Worm (Caenorhabditis elegans) whole organism, L4/young adult: ENCODE data around the gene C04E6.12.

Source experiments
- W03F9.2 ChIP-seq: fragments of 150-350 bp; optimal IDR thresholded peaks from 2 replicates; lab custom pipeline; 2014; ENCODE audit warnings: missing biosample characterization, missing genetic modification characterization
- dao-5 ChIP-seq: sonication (generic microtip); optimal IDR thresholded peaks from 2 replicates; lab custom pipeline; 2016; ENCODE audit warnings: missing genotype, missing genetic modification characterization, moderate library complexity, missing compliant biosample characterization
- him-1 ChIP-seq: sonication (generic microtip); optimal IDR thresholded peaks from 2 replicates; lab custom pipeline; 2016; ENCODE audit warnings: missing genotype, missing genetic modification reagents, missing genetic modification characterization, missing compliant biosample characterization

The C04E6.12 gene

ce11 chrV:5919887-5920286, at the start of gene C04E6.12:
Gene C04E6.12, minus strand, starts transcription at chrV:5919987.
- TF ChIP-seq him-1 (tag; lab: Kevin White, UChicago) (no peak), W03F9.2 (tag; lab: Kevin White, UChicago) (no peak), dao-5 (tag; lab: Kevin White, UChicago) (no peak)

- TF ChIP-seq dao-5 (tag; lab: Kevin White, UChicago), result no peak
- no peak for TF ChIP-seq him-1 (tag; lab: Kevin White, UChicago)
Measured at ce11 chrV:5964658-5965178, 44.9 kb upstream of the C04E6.12 start.

ce11 chrV:5963696-5964095, 43.9 kb upstream of the C04E6.12 start, which contains the start of gene pcm-1:
Gene pcm-1, minus strand, starts transcription at chrV:5963882.
- no peak for TF ChIP-seq W03F9.2 (tag; lab: Kevin White, UChicago)
- no peak for TF ChIP-seq him-1 (tag; lab: Kevin White, UChicago)
- TF ChIP-seq dao-5 (tag; lab: Kevin White, UChicago), result no peak

- TF ChIP-seq dao-5 (tag; lab: Kevin White, UChicago) (no peak), W03F9.2 (tag; lab: Kevin White, UChicago) (no peak)
Measured at ce11 chrV:5963092-5963491, 43.3 kb upstream of the C04E6.12 start.

- TF ChIP-seq him-1 (tag; lab: Kevin White, UChicago), result no peak
- no peak for TF ChIP-seq dao-5 (tag; lab: Kevin White, UChicago)
- no peak for TF ChIP-seq W03F9.2 (tag; lab: Kevin White, UChicago)
Measured at ce11 chrV:5961516-5961915, 41.7 kb upstream of the C04E6.12 start, which contains the start of gene mcp-1. Gene mcp-1, plus strand, starts transcription at chrV:5961807.

- TF ChIP-seq dao-5 (tag; lab: Kevin White, UChicago) (no peak), W03F9.2 (tag; lab: Kevin White, UChicago) (no peak), him-1 (tag; lab: Kevin White, UChicago) (no peak)
Measured at ce11 chrV:5955627-5956026, 35.8 kb upstream of the C04E6.12 start.

ce11 chrV:5954747-5955146, 35.0 kb upstream of the C04E6.12 start, which contains the start of gene M03F8.6:
Gene M03F8.6, minus strand, starts transcription at chrV:5954847.
- TF ChIP-seq dao-5 (tag; lab: Kevin White, UChicago) (no peak), W03F9.2 (tag; lab: Kevin White, UChicago) (no peak), him-1 (tag; lab: Kevin White, UChicago) (no peak)

ce11 chrV:5953086-5953485, 33.3 kb upstream of the C04E6.12 start:
- TF ChIP-seq W03F9.2 (tag; lab: Kevin White, UChicago), result no peak
- no peak for TF ChIP-seq dao-5 (tag; lab: Kevin White, UChicago)
- no peak for TF ChIP-seq him-1 (tag; lab: Kevin White, UChicago)

ce11 chrV:5951133-5951532, 31.3 kb upstream of the C04E6.12 start, which contains the start of gene M03F8.1:
Gene M03F8.1, plus strand, starts transcription at chrV:5951433.
- TF ChIP-seq dao-5 (tag; lab: Kevin White, UChicago) (no peak), W03F9.2 (tag; lab: Kevin White, UChicago) (no peak), him-1 (tag; lab: Kevin White, UChicago) (no peak)

- no peak for TF ChIP-seq W03F9.2 (tag; lab: Kevin White, UChicago)
- TF ChIP-seq dao-5 (tag; lab: Kevin White, UChicago), result no peak
- TF ChIP-seq him-1 (tag; lab: Kevin White, UChicago), result no peak
Measured at ce11 chrV:5949674-5950149, 29.9 kb upstream of the C04E6.12 start.

ce11 chrV:5943167-5943566, 23.4 kb upstream of the C04E6.12 start, which contains the start of gene pst-1:
Gene pst-1, plus strand, starts transcription at chrV:5943467.
- no peak for TF ChIP-seq dao-5 (tag; lab: Kevin White, UChicago)
- no peak for TF ChIP-seq W03F9.2 (tag; lab: Kevin White, UChicago)
- TF ChIP-seq him-1 (tag; lab: Kevin White, UChicago), result no peak

- no peak for TF ChIP-seq dao-5 (tag; lab: Kevin White, UChicago)
- no peak for TF ChIP-seq W03F9.2 (tag; lab: Kevin White, UChicago)
- TF ChIP-seq him-1 (tag; lab: Kevin White, UChicago), result no peak
Measured at ce11 chrV:5939503-5940072, 19.8 kb upstream of the C04E6.12 start, which contains the start of gene syf-3. Gene syf-3, plus strand, starts transcription at chrV:5940022.

- TF ChIP-seq dao-5 (tag; lab: Kevin White, UChicago), result no peak
- no peak for TF ChIP-seq W03F9.2 (tag; lab: Kevin White, UChicago)
- no peak for TF ChIP-seq him-1 (tag; lab: Kevin White, UChicago)
Measured at ce11 chrV:5936691-5937090, 16.9 kb upstream of the C04E6.12 start, which contains the start of the genes M03F8.5 and M03F8.7. Gene M03F8.5, minus strand, starts transcription at chrV:5936791. Gene M03F8.7, plus strand, starts transcription at chrV:5936939.
